Fruit fly (Drosophila melanogaster): ENCODE data around the gene Mical.

dm6 chr3R:9963179-9963905 is 79.4 kb downstream of the Mical start:
- TF ChIP-seq CG8478 (optimal IDR thresholded peaks at IDR 0.05), result no peak
- no peak for TF ChIP-seq psq (optimal IDR thresholded peaks at IDR 0.05)
- TF ChIP-seq pan (optimal IDR thresholded peaks at IDR 0.05), result no peak
- TF ChIP-seq EcR (GFP tag; optimal IDR thresholded peaks at IDR 0.05), result peak; percentile 66 to 88
- TF ChIP-seq usp (GFP tag; optimal IDR thresholded peaks at IDR 0.05), result no peak

Data from whole organism.